Worm (Caenorhabditis elegans) whole organism, young adult: ENCODE data around the gene C06A8.8.
A peak's percentile ranks its signal among the peaks of the same experiment; 100 is the strongest.

Experiments used
- C17E4.6 ChIP-seq: fragments of 200-800 bp; sonication (Bioruptor generic); IDR thresholded peaks from 2 replicates; pipeline ENCODE4 v1.3.6; 2022; ENCODE audit warnings: missing genetic modification reagents, missing genetic modification characterization, missing compliant biosample characterization
- D2030.7 ChIP-seq: fragments of 200-800 bp; sonication (Bioruptor generic); IDR thresholded peaks from 2 replicates; pipeline ENCODE4 v1.3.6; 2022; ENCODE audit warnings: missing genetic modification reagents, missing genetic modification characterization, missing compliant biosample characterization
- F10E7.11 ChIP-seq: sonication (generic microtip); optimal IDR thresholded peaks from 2 replicates; lab custom pipeline; 2017; ENCODE audit warnings: mild to moderate bottlenecking, missing genetic modification characterization, moderate library complexity, missing compliant biosample characterization
- F33H1.4 ChIP-seq: fragments of 200-800 bp; sonication (Bioruptor generic); IDR thresholded peaks from 2 replicates; pipeline ENCODE4 v1.3.6; 2022; ENCODE audit warnings: missing genetic modification reagents, missing genetic modification characterization, missing compliant biosample characterization
- F37B4.10 ChIP-seq: fragments of 200-800 bp; sonication (Bioruptor generic); IDR thresholded peaks from 2 replicates; pipeline ENCODE4 v1.3.6; 2022; ENCODE audit warnings: missing genetic modification characterization, missing compliant biosample characterization
- F39B2.1 ChIP-seq: fragments of 200-800 bp; sonication (Bioruptor generic); IDR thresholded peaks from 2 replicates; pipeline ENCODE4 v1.3.6; 2022; ENCODE audit warnings: missing genetic modification reagents, missing genetic modification characterization, missing compliant biosample characterization
- F57C9.4 ChIP-seq: sonication (generic microtip); optimal IDR thresholded peaks from 2 replicates; lab custom pipeline; 2017; ENCODE audit warnings: mild to moderate bottlenecking, missing genetic modification characterization, missing compliant biosample characterization
- K12H6.12 ChIP-seq: fragments of 200-800 bp; sonication (Bioruptor generic); optimal IDR thresholded peaks from 2 replicates; lab custom pipeline; 2018; ENCODE audit warnings: mild to moderate bottlenecking, missing genetic modification characterization, missing compliant biosample characterization
- akir-1 ChIP-seq: fragments of 200-800 bp; sonication (Bioruptor generic); optimal IDR thresholded peaks from 2 replicates; lab custom pipeline; 2018; ENCODE audit warnings: mild to moderate bottlenecking, missing genetic modification characterization, moderate library complexity, missing compliant biosample characterization
- aptf-2 ChIP-seq: fragments of 200-800 bp; sonication (Bioruptor generic); conservative IDR thresholded peaks from 2 replicates; pipeline ENCODE4 v1.3.6; 2022; ENCODE audit warnings: missing genetic modification reagents, missing genetic modification characterization, missing compliant biosample characterization
- attf-5 ChIP-seq: fragments of 200-800 bp; sonication (Bioruptor generic); optimal IDR thresholded peaks from 2 replicates; lab custom pipeline; 2018; ENCODE audit warnings: mild to moderate bottlenecking, missing genetic modification characterization, missing compliant biosample characterization
- attf-6 ChIP-seq: fragments of 200-800 bp; sonication (Bioruptor generic); IDR thresholded peaks from 2 replicates; pipeline ENCODE4 v1.3.6; 2022; ENCODE audit warnings: missing genetic modification reagents, missing genetic modification characterization, missing compliant biosample characterization
- cebp-2 ChIP-seq: fragments of 200-800 bp; sonication (Bioruptor generic); IDR thresholded peaks from 2 replicates; pipeline ENCODE4 v1.3.6; 2022; ENCODE audit warnings: missing genetic modification characterization, missing compliant biosample characterization
- ceh-79 ChIP-seq: sonication (generic microtip); optimal IDR thresholded peaks from 2 replicates; lab custom pipeline; 2017; ENCODE audit warnings: mild to moderate bottlenecking, missing genetic modification characterization, missing compliant biosample characterization
- ceh-91 ChIP-seq: fragments of 200-800 bp; sonication (Bioruptor generic); IDR thresholded peaks from 2 replicates; pipeline ENCODE4 v1.3.6; 2022; ENCODE audit warnings: missing genetic modification reagents, missing genetic modification characterization, missing compliant biosample characterization
- chd-7 ChIP-seq: sonication (generic microtip); optimal IDR thresholded peaks from 2 replicates; lab custom pipeline; 2016; ENCODE audit warnings: mild to moderate bottlenecking, missing genetic modification characterization, moderate library complexity, missing compliant biosample characterization
- egl-44 ChIP-seq: fragments of 200-800 bp; sonication (Bioruptor generic); IDR thresholded peaks from 2 replicates; pipeline ENCODE4 v1.3.6; 2022; ENCODE audit warnings: missing genetic modification reagents, missing genetic modification characterization, missing compliant biosample characterization
- egrh-3 ChIP-seq: fragments of 200-800 bp; sonication (Bioruptor generic); IDR thresholded peaks from 2 replicates; pipeline ENCODE4 v1.3.6; 2022; ENCODE audit warnings: missing genetic modification reagents, missing genetic modification characterization, missing compliant biosample characterization
- him-1 ChIP-seq: sonication (generic microtip); optimal IDR thresholded peaks from 2 replicates; lab custom pipeline; 2016; ENCODE audit warnings: missing genotype, missing genetic modification reagents, missing genetic modification characterization, missing compliant biosample characterization
- hmg-20 ChIP-seq: fragments of 200-800 bp; sonication (Bioruptor generic); IDR thresholded peaks from 2 replicates; pipeline ENCODE4 v1.3.6; 2022; ENCODE audit warnings: missing genetic modification reagents, missing genetic modification characterization, missing compliant biosample characterization
- lin-35 ChIP-seq, 3 experiments: fragments of 150-350 bp in 2 of 3; sonication (generic microtip) in 1 of 3; optimal IDR thresholded peaks; 2 replicates each; lab custom pipeline; 2014 to 2018; ENCODE audit warnings: missing biosample characterization in 3 of 3, missing genetic modification characterization in 3 of 3, missing genetic modification reagents in 3 of 3
- lin-40 ChIP-seq: sonication (generic microtip); optimal IDR thresholded peaks from 2 replicates; lab custom pipeline; 2016; ENCODE audit warnings: missing genetic modification characterization, mild to moderate bottlenecking, missing compliant biosample characterization, missing genotype, missing genetic modification reagents
- lsl-1 ChIP-seq: fragments of 200-800 bp; sonication (Bioruptor generic); optimal IDR thresholded peaks from 2 replicates; lab custom pipeline; 2018; ENCODE audit warnings: mild to moderate bottlenecking, missing genetic modification characterization, moderate library complexity, missing compliant biosample characterization
- madf-8 ChIP-seq: fragments of 200-800 bp; sonication (Bioruptor generic); conservative IDR thresholded peaks from 2 replicates; pipeline ENCODE4 v1.3.6; 2022; ENCODE audit warnings: missing genetic modification reagents, missing genetic modification characterization, missing compliant biosample characterization
- mel-28 ChIP-seq: sonication (generic microtip); optimal IDR thresholded peaks from 2 replicates; lab custom pipeline; 2016; ENCODE audit warnings: borderline replicate concordance, mild to moderate bottlenecking, missing genetic modification characterization, missing compliant biosample characterization
- mes-4 ChIP-seq: sonication (generic microtip); optimal IDR thresholded peaks from 2 replicates; lab custom pipeline; 2016; ENCODE audit warnings: missing genotype, missing genetic modification characterization, missing compliant biosample characterization
- nfya-2 ChIP-seq: fragments of 200-800 bp; sonication (Bioruptor generic); IDR thresholded peaks from 2 replicates; pipeline ENCODE4 v1.3.6; 2022; ENCODE audit warnings: missing genetic modification reagents, missing genetic modification characterization, missing compliant biosample characterization
- nfyb-1 ChIP-seq: fragments of 200-800 bp; sonication (Bioruptor generic); IDR thresholded peaks from 2 replicates; pipeline ENCODE4 v1.3.6; 2022; ENCODE audit warnings: missing genetic modification reagents, missing genetic modification characterization, missing compliant biosample characterization
- nhr-179 ChIP-seq: sonication (generic microtip); optimal IDR thresholded peaks from 2 replicates; lab custom pipeline; 2016; ENCODE audit warnings: mild to moderate bottlenecking, missing genetic modification characterization, missing compliant biosample characterization
- nhr-80 ChIP-seq: sonication (generic microtip); optimal IDR thresholded peaks from 2 replicates; lab custom pipeline; 2016; ENCODE audit warnings: missing genetic modification characterization, missing compliant biosample characterization
- pbrm-1 ChIP-seq: fragments of 200-800 bp; sonication (Bioruptor generic); IDR thresholded peaks from 2 replicates; pipeline ENCODE4 v1.3.6; 2022; ENCODE audit warnings: missing genetic modification reagents, missing genetic modification characterization, missing compliant biosample characterization
- pha-4 ChIP-seq: fragments of 150-350 bp; sonication (generic microtip); optimal IDR thresholded peaks from 2 replicates; lab custom pipeline; 2014; ENCODE audit warnings: missing biosample characterization, missing genetic modification reagents, missing genetic modification characterization
- rcor-1 ChIP-seq: fragments of 200-800 bp; sonication (Bioruptor generic); IDR thresholded peaks from 2 replicates; pipeline ENCODE4 v1.3.6; 2022; ENCODE audit warnings: missing genetic modification reagents, missing genetic modification characterization, missing compliant biosample characterization
- rec-8 ChIP-seq, 2 experiments: sonication (generic microtip); optimal IDR thresholded peaks; 2 replicates each; lab custom pipeline; 2016; ENCODE audit warnings: mild to moderate bottlenecking in 2 of 2, missing genetic modification characterization in 2 of 2, missing genetic modification reagents in 2 of 2, missing genotype in 2 of 2, missing biosample characterization in 1 of 2, missing compliant biosample characterization in 1 of 2, moderate library complexity in 1 of 2
- repo-1 ChIP-seq: sonication (generic microtip); optimal IDR thresholded peaks from 2 replicates; lab custom pipeline; 2017; ENCODE audit warnings: mild to moderate bottlenecking, missing genetic modification characterization, missing compliant biosample characterization
- sdz-38 ChIP-seq: sonication (generic microtip); optimal IDR thresholded peaks from 2 replicates; lab custom pipeline; 2016; ENCODE audit warnings: missing genotype, missing genetic modification characterization, missing compliant biosample characterization
- snpc-1.1 ChIP-seq: sonication (generic microtip); optimal IDR thresholded peaks from 2 replicates; lab custom pipeline; 2017; ENCODE audit warnings: missing genetic modification characterization, mild to moderate bottlenecking, missing compliant biosample characterization, antibody characterized with exemption, moderate library complexity, missing genotype, missing genetic modification reagents; ENCODE audit not compliant: insufficient read depth
- snpc-1.3 ChIP-seq: sonication (generic microtip); optimal IDR thresholded peaks from 2 replicates; lab custom pipeline; 2017; ENCODE audit warnings: missing genetic modification characterization, mild to moderate bottlenecking, missing compliant biosample characterization, antibody characterized with exemption, moderate library complexity, missing genotype, missing genetic modification reagents; ENCODE audit not compliant: insufficient read depth
- snpc-3.4 ChIP-seq: sonication (generic microtip); optimal IDR thresholded peaks from 2 replicates; lab custom pipeline; 2017; ENCODE audit warnings: missing genetic modification characterization, mild to moderate bottlenecking, missing compliant biosample characterization, antibody characterized with exemption, moderate library complexity, missing genotype, missing genetic modification reagents
- tlf-1 ChIP-seq: fragments of 200-800 bp; sonication (Bioruptor generic); optimal IDR thresholded peaks from 2 replicates; lab custom pipeline; 2018; ENCODE audit warnings: mild to moderate bottlenecking, missing genetic modification characterization, missing compliant biosample characterization
- unc-130 ChIP-seq: sonication (generic microtip); optimal IDR thresholded peaks from 2 replicates; lab custom pipeline; 2016; ENCODE audit warnings: missing genetic modification reagents, missing genetic modification characterization, missing compliant biosample characterization
- xnd-1 ChIP-seq: sonication (generic microtip); optimal IDR thresholded peaks from 2 replicates; lab custom pipeline; 2016; ENCODE audit warnings: missing genotype, missing genetic modification reagents, missing genetic modification characterization, missing compliant biosample characterization
- ztf-18 ChIP-seq: sonication (generic microtip); optimal IDR thresholded peaks from 2 replicates; lab custom pipeline; 2016; ENCODE audit warnings: missing genotype, mild to moderate bottlenecking, missing genetic modification characterization, missing compliant biosample characterization
- ztf-28 ChIP-seq: fragments of 200-800 bp; sonication (Bioruptor generic); IDR thresholded peaks from 2 replicates; pipeline ENCODE4 v1.3.6; 2022; ENCODE audit warnings: missing genetic modification reagents, missing genetic modification characterization, missing compliant biosample characterization

The C06A8.8 gene

ce11 chrII:7763569-7763968 is 8.2 kb downstream of the C06A8.8 start, which contains the start of gene B0228.9:
TSS of gene B0228.9 (minus strand) at chrII:7763669.
- no peak for TF ChIP-seq ceh-91
- TF ChIP-seq chd-7 (tag; lab: Kevin White, UChicago): no peak

DNA sequence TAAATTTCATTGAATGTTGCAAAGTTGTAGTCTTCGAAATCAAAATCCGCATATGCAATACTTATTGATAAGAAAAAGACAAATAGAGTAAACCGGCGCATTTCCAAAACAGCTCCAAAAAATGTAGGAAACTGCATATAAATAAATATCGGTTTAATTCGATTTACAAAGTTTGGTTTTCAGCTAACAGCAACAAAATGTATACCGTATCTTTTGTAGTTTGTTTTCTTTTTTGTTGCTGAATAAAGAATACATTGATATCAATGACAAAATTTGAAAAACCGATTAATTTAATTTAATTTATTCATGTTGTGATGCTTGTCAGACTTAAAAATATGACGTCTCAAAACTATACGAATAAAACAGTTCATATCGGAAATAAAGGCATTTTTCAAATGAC is 10.4 kb downstream of the C06A8.8 start, which contains the start of gene B0228.8:
B0228.8 (minus strand) TSS at position 101 of the 400 bp plus-strand sequence.
- TF ChIP-seq hmg-20 (GFP tag; lab: Robert Waterston, UW): no peak
- no peak for TF ChIP-seq rec-8 (tag; optimal IDR thresholded peaks at IDR 0.05; lab: Kevin White, UChicago)
- TF ChIP-seq sdz-38 (tag; lab: Kevin White, UChicago): no peak
- TF ChIP-seq ztf-28 (GFP tag; lab: Robert Waterston, UW): no peak
- no peak for TF ChIP-seq nfya-2 (GFP tag; lab: Robert Waterston, UW)
- no peak for TF ChIP-seq attf-5
- TF ChIP-seq F39B2.1: no peak
- TF ChIP-seq nhr-179 (tag; lab: Kevin White, UChicago): no peak
- TF ChIP-seq pbrm-1 (GFP tag; lab: Robert Waterston, UW): no peak
- TF ChIP-seq pha-4 (tag; lab: Kevin White, UChicago): no peak
- no peak for TF ChIP-seq lin-35 (GFP tag; optimal IDR thresholded peaks at IDR 0.05; lab: Kevin White, UChicago)
- TF ChIP-seq lin-40 (tag; lab: Kevin White, UChicago): no peak
- TF ChIP-seq F37B4.10 (GFP tag; lab: Robert Waterston, UW): no peak
- TF ChIP-seq akir-1 (GFP tag; lab: Kevin White, UChicago): no peak
- no peak for TF ChIP-seq chd-7 (tag; lab: Kevin White, UChicago)
- no peak for TF ChIP-seq mes-4
- no peak for TF ChIP-seq F33H1.4 (GFP tag; lab: Robert Waterston, UW)
- no peak for TF ChIP-seq egrh-3
- no peak for TF ChIP-seq D2030.7 (GFP tag; lab: Robert Waterston, UW)

- TF ChIP-seq ceh-79 (tag; lab: Kevin White, UChicago) (no peak), attf-6 (GFP tag; lab: Robert Waterston, UW) (no peak), aptf-2 (GFP tag; lab: Robert Waterston, UW) (no peak), snpc-1.1 (tag; lab: Kevin White, UChicago) (peak; percentile 2), tlf-1 (GFP tag; lab: Kevin White, UChicago) (no peak), K12H6.12 (no peak), unc-130 (no peak), xnd-1 (tag; lab: Kevin White, UChicago) (peak; percentile 92), C17E4.6 (GFP tag; lab: Robert Waterston, UW) (no peak), him-1 (tag; lab: Kevin White, UChicago) (peak; percentile 33), nhr-80 (tag; lab: Kevin White, UChicago) (peak; percentile 55), F33H1.4 (GFP tag; lab: Robert Waterston, UW) (peak; percentile 87), F57C9.4 (tag; lab: Kevin White, UChicago) (no peak), chd-7 (tag; lab: Kevin White, UChicago) (no peak), rcor-1 (GFP tag; lab: Robert Waterston, UW) (no peak), ztf-18 (tag; lab: Kevin White, UChicago) (peak; percentile 86), egl-44 (GFP tag; lab: Robert Waterston, UW) (no peak), madf-8 (GFP tag; lab: Robert Waterston, UW) (peak; percentile 96), snpc-1.3 (tag; lab: Kevin White, UChicago) (peak; percentile 53), lin-40 (tag; lab: Kevin White, UChicago) (no peak), cebp-2 (GFP tag; lab: Robert Waterston, UW) (no peak), rec-8 (tag; optimal IDR thresholded peaks at IDR 0.05; lab: Kevin White, UChicago) (no peak), F10E7.11 (tag; lab: Kevin White, UChicago) (no peak), nfyb-1 (no peak), lsl-1 (peak; percentile 94), repo-1 (tag; lab: Kevin White, UChicago) (no peak), ceh-91 (peak; percentile 63), snpc-3.4 (tag; lab: Kevin White, UChicago) (peak; percentile 26), mel-28 (tag; lab: Kevin White, UChicago) (no peak)
These were observed 13.3 kb downstream of the C06A8.8 start, which contains the start of gene B0228.7 for ce11 chrII:7758397-7759135. TSS of gene B0228.7 (minus strand) at chrII:7759023.
